Fruit fly (Drosophila melanogaster) whole organism, prepupa: Measurements from ENCODE around the gene bond.
A peak's percentile ranks its signal among the peaks of the same experiment; 100 is the strongest.

Source experiments
- Blimp-1 ChIP-seq: fragments of 200-800 bp; sonication (Bioruptor generic); optimal IDR thresholded peaks from 3 replicates; lab custom pipeline; 2017; ENCODE audit warnings: missing biosample characterization, missing genetic modification characterization, mild to moderate bottlenecking, moderate library complexity, missing genetic modification reagents
- CG10631 ChIP-seq: fragments of 200-800 bp; sonication (Bioruptor generic); optimal IDR thresholded peaks from 2 replicates; lab custom pipeline; 2016; ENCODE audit warnings: missing biosample characterization, missing genetic modification characterization
- CG10669 ChIP-seq: fragments of 200-800 bp; sonication (Bioruptor generic); optimal IDR thresholded peaks from 3 replicates; lab custom pipeline; 2018; ENCODE audit warnings: missing biosample characterization, mild to moderate bottlenecking, missing genetic modification characterization, moderate library complexity
- CG11294 ChIP-seq: fragments of 200-800 bp; sonication (Bioruptor generic); IDR thresholded peaks from 2 replicates; pipeline ENCODE4 v1.3.6; 2022; ENCODE audit warnings: missing biosample characterization, missing genetic modification characterization
- CG15336 ChIP-seq: fragments of 200-800 bp; sonication (Bioruptor generic); IDR thresholded peaks from 2 replicates; pipeline ENCODE4 v1.3.6; 2022; ENCODE audit warnings: missing biosample characterization, missing genetic modification characterization
- CG1621 ChIP-seq: fragments of 200-800 bp; sonication (Bioruptor generic); optimal IDR thresholded peaks from 3 replicates; lab custom pipeline; 2018; ENCODE audit warnings: missing biosample characterization, mild to moderate bottlenecking, missing genetic modification characterization
- CG16779 ChIP-seq: fragments of 200-800 bp; sonication (Bioruptor generic); optimal IDR thresholded peaks from 3 replicates; lab custom pipeline; 2017; ENCODE audit warnings: missing biosample characterization, mild to moderate bottlenecking, missing genetic modification characterization
- CG3032 ChIP-seq: fragments of 200-800 bp; optimal IDR thresholded peaks from 2 replicates; lab custom pipeline; 2019; ENCODE audit warnings: missing biosample characterization, mild to moderate bottlenecking, missing genetic modification characterization, moderate library complexity
- CG34406 ChIP-seq: fragments of 200-800 bp; sonication (Bioruptor generic); optimal IDR thresholded peaks from 3 replicates; lab custom pipeline; 2016; ENCODE audit warnings: missing biosample characterization, missing genetic modification characterization
- CG3919 ChIP-seq: fragments of 200-800 bp; sonication (Bioruptor generic); optimal IDR thresholded peaks from 3 replicates; lab custom pipeline; 2016; ENCODE audit warnings: missing biosample characterization, missing genetic modification characterization
- CG4318 ChIP-seq: fragments of 200-800 bp; sonication (Bioruptor generic); optimal IDR thresholded peaks from 3 replicates; lab custom pipeline; 2017; ENCODE audit warnings: missing biosample characterization, mild to moderate bottlenecking, missing genetic modification characterization
- CG6163 ChIP-seq: fragments of 200-800 bp; sonication (Bioruptor generic); IDR thresholded peaks from 3 replicates; pipeline ENCODE4 v1.3.6; 2022; ENCODE audit warnings: missing biosample characterization, missing genetic modification characterization
- CG6276 ChIP-seq: fragments of 200-800 bp; sonication (Bioruptor generic); optimal IDR thresholded peaks from 2 replicates; lab custom pipeline; 2017; ENCODE audit warnings: missing biosample characterization, mild to moderate bottlenecking, missing genetic modification characterization
- CG6808 ChIP-seq: fragments of 200-800 bp; sonication (Bioruptor generic); optimal IDR thresholded peaks from 3 replicates; lab custom pipeline; 2017; ENCODE audit warnings: missing biosample characterization, missing genetic modification characterization, mild to moderate bottlenecking, moderate library complexity, missing genetic modification reagents
- CG6854 ChIP-seq: fragments of 200-800 bp; sonication (Bioruptor generic); optimal IDR thresholded peaks from 2 replicates; lab custom pipeline; 2017; ENCODE audit warnings: missing biosample characterization, mild to moderate bottlenecking, missing genetic modification characterization
- CG7368 ChIP-seq: fragments of 200-800 bp; sonication (Bioruptor generic); optimal IDR thresholded peaks from 3 replicates; lab custom pipeline; 2016; ENCODE audit warnings: missing biosample characterization, missing genetic modification characterization
- CG8119 ChIP-seq: fragments of 200-800 bp; sonication (Bioruptor generic); IDR thresholded peaks from 3 replicates; pipeline ENCODE4 v1.3.6; 2022; ENCODE audit warnings: missing biosample characterization, missing genetic modification characterization
- CG8319 ChIP-seq: fragments of 200-800 bp; sonication (Bioruptor generic); optimal IDR thresholded peaks from 3 replicates; lab custom pipeline; 2016; ENCODE audit warnings: missing biosample characterization, missing genetic modification characterization
- CG9139 ChIP-seq: fragments of 200-800 bp; sonication (Bioruptor generic); optimal IDR thresholded peaks from 3 replicates; lab custom pipeline; 2017; ENCODE audit warnings: missing biosample characterization, mild to moderate bottlenecking, missing genetic modification characterization
- Eip75B ChIP-seq: fragments of 200-800 bp; sonication (Bioruptor generic); optimal IDR thresholded peaks from 3 replicates; lab custom pipeline; 2016; ENCODE audit warnings: missing biosample characterization, missing genetic modification characterization
- Eip78C ChIP-seq: fragments of 200-800 bp; sonication (Bioruptor generic); peaks from one replicate; lab custom pipeline; 2016; ENCODE audit warnings: missing biosample characterization, missing genetic modification characterization
- Ets96B ChIP-seq: fragments of 200-800 bp; optimal IDR thresholded peaks from 2 replicates; lab custom pipeline; 2019; ENCODE audit warnings: missing biosample characterization, mild to moderate bottlenecking, missing genetic modification characterization, moderate library complexity
- Hr38 ChIP-seq: sonication (Bioruptor generic); optimal IDR thresholded peaks from 2 replicates; lab custom pipeline; 2016; ENCODE audit warnings: missing biosample characterization, missing genetic modification characterization
- Met ChIP-seq: fragments of 200-800 bp; sonication (Bioruptor generic); optimal IDR thresholded peaks from 3 replicates; lab custom pipeline; 2016; ENCODE audit warnings: missing biosample characterization, missing genetic modification characterization
- OdsH ChIP-seq: fragments of 200-800 bp; sonication (Bioruptor generic); optimal IDR thresholded peaks from 3 replicates; lab custom pipeline; 2016; ENCODE audit warnings: missing biosample characterization, missing genetic modification characterization
- Smox ChIP-seq: fragments of 200-800 bp; sonication (Bioruptor generic); optimal IDR thresholded peaks from 3 replicates; lab custom pipeline; 2016; ENCODE audit warnings: missing biosample characterization, missing genetic modification characterization
- Sox14 ChIP-seq: fragments of 200-800 bp; sonication (Bioruptor generic); optimal IDR thresholded peaks from 3 replicates; lab custom pipeline; 2016; ENCODE audit warnings: missing biosample characterization, missing genetic modification characterization
- achi ChIP-seq: fragments of 200-800 bp; sonication (Bioruptor generic); optimal IDR thresholded peaks from 3 replicates; lab custom pipeline; 2016; ENCODE audit warnings: missing biosample characterization, missing genetic modification characterization
- acj6 ChIP-seq: fragments of 200-800 bp; sonication (Bioruptor generic); optimal IDR thresholded peaks from 3 replicates; lab custom pipeline; 2016; ENCODE audit warnings: missing biosample characterization, missing genetic modification characterization
- cyc ChIP-seq: fragments of 200-800 bp; sonication (Bioruptor generic); optimal IDR thresholded peaks from 3 replicates; lab custom pipeline; 2016; ENCODE audit warnings: missing biosample characterization, missing genetic modification characterization
- dac ChIP-seq: fragments of 200-800 bp; sonication (Bioruptor generic); optimal IDR thresholded peaks from 2 replicates; lab custom pipeline; 2017; ENCODE audit warnings: missing biosample characterization, mild to moderate bottlenecking, missing genetic modification characterization
- eg ChIP-seq: fragments of 200-800 bp; sonication (Bioruptor generic); IDR thresholded peaks from 3 replicates; pipeline ENCODE4 v1.3.6; 2022; ENCODE audit warnings: missing biosample characterization, missing genetic modification characterization
- esn ChIP-seq: fragments of 200-800 bp; sonication (Bioruptor generic); optimal IDR thresholded peaks from 2 replicates; lab custom pipeline; 2016; ENCODE audit warnings: missing biosample characterization, mild to moderate bottlenecking, missing genetic modification characterization, moderate library complexity
- fd59A ChIP-seq: fragments of 200-800 bp; sonication (Bioruptor generic); optimal IDR thresholded peaks from 2 replicates; lab custom pipeline; 2017; ENCODE audit warnings: missing biosample characterization, mild to moderate bottlenecking, missing genetic modification characterization, missing genetic modification reagents
- fkh ChIP-seq: fragments of 200-800 bp; sonication (Bioruptor generic); optimal IDR thresholded peaks from 3 replicates; lab custom pipeline; 2017; ENCODE audit warnings: missing biosample characterization, mild to moderate bottlenecking, missing genetic modification characterization, moderate library complexity
- net ChIP-seq: fragments of 200-800 bp; sonication (Bioruptor generic); optimal IDR thresholded peaks from 3 replicates; lab custom pipeline; 2016; ENCODE audit warnings: missing biosample characterization, missing genetic modification characterization
- pdm3 ChIP-seq: fragments of 200-800 bp; sonication (Bioruptor generic); optimal IDR thresholded peaks from 3 replicates; lab custom pipeline; 2016; ENCODE audit warnings: missing biosample characterization, missing genetic modification characterization
- salr ChIP-seq, 2 experiments: fragments of 200-800 bp; sonication (Bioruptor generic); optimal IDR thresholded peaks; 3 replicates each; lab custom pipeline; 2016 to 2018; ENCODE audit warnings: missing biosample characterization in 2 of 2, missing genetic modification characterization in 2 of 2, mild to moderate bottlenecking in 1 of 2
- svp ChIP-seq: fragments of 200-800 bp; sonication (Bioruptor generic); peaks from one replicate; lab custom pipeline; 2016; ENCODE audit warnings: missing biosample characterization, missing genetic modification characterization
- topi ChIP-seq: fragments of 200-800 bp; sonication (Bioruptor generic); optimal IDR thresholded peaks from 3 replicates; lab custom pipeline; 2016; ENCODE audit warnings: missing biosample characterization, missing genetic modification characterization
- vri ChIP-seq: fragments of 200-800 bp; sonication (Bioruptor generic); optimal IDR thresholded peaks from 3 replicates; lab custom pipeline; 2016; ENCODE audit warnings: missing biosample characterization, mild to moderate bottlenecking, missing genetic modification characterization

bond gene

dm6 chr3R:22526353-22526907 lies 24.1 kb upstream of the bond start (continued):
- TF ChIP-seq topi (GFP tag; lab: Kevin White, UChicago), result peak; percentile 20
- peak; percentile 37 for TF ChIP-seq Met (GFP tag; lab: Kevin White, UChicago)
- peak; percentile 21 for TF ChIP-seq fd59A (GFP tag; lab: Kevin White, UChicago)
- peak; percentile 33 for TF ChIP-seq acj6 (GFP tag; lab: Kevin White, UChicago)
- TF ChIP-seq CG6808 (GFP tag; lab: Kevin White, UChicago), result peak; percentile 8
- TF ChIP-seq CG10669 (GFP tag; lab: Kevin White, UChicago), result peak; percentile 34
- no peak for TF ChIP-seq CG8119 (GFP tag; lab: Robert Waterston, UW)
- TF ChIP-seq CG1621, result peak; percentile 8

- no peak for TF ChIP-seq cyc (GFP tag; lab: Kevin White, UChicago)
- TF ChIP-seq vri (GFP tag; lab: Kevin White, UChicago), result peak; percentile 62
These were observed 23.3 kb upstream of the bond start for dm6 chr3R:22527192-22527591.

- peak; percentile 42 for TF ChIP-seq fkh (GFP tag; lab: Kevin White, UChicago)
- no peak for TF ChIP-seq salr (GFP tag; optimal IDR thresholded peaks at IDR 0.05; lab: Kevin White, UChicago)
- no peak for TF ChIP-seq Smox (GFP tag; lab: Kevin White, UChicago)
- TF ChIP-seq CG9139 (GFP tag; lab: Kevin White, UChicago), result peak; percentile 4
- TF ChIP-seq Eip78C (GFP tag; lab: Kevin White, UChicago), result peak; percentile 70
- no peak for TF ChIP-seq OdsH (GFP tag; lab: Kevin White, UChicago)
- peak; percentile 7 for TF ChIP-seq CG6808 (GFP tag; lab: Kevin White, UChicago)
- TF ChIP-seq CG6163 (GFP tag; lab: Robert Waterston, UW), result peak; percentile 42; the same call in 1 of the 3 replicates
These were observed 22.8 kb upstream of the bond start for dm6 chr3R:22527636-22528148.

- peak; percentile 20 for TF ChIP-seq CG6854 (GFP tag; lab: Kevin White, UChicago)
- peak; percentile 3 for TF ChIP-seq net
- TF ChIP-seq Hr38, result no peak
- no peak for TF ChIP-seq Sox14 (GFP tag; lab: Kevin White, UChicago)
- TF ChIP-seq CG10631 (GFP tag; lab: Kevin White, UChicago), result no peak
- no peak for TF ChIP-seq pdm3 (GFP tag; lab: Kevin White, UChicago)
- no peak for TF ChIP-seq dac
- peak; percentile 62; the same call in 1 of the 3 replicates for TF ChIP-seq CG6163 (GFP tag; lab: Robert Waterston, UW)
- no peak for TF ChIP-seq CG8319 (GFP tag; lab: Kevin White, UChicago)
- peak; percentile 8 for TF ChIP-seq Eip75B
- peak; percentile 5 for TF ChIP-seq esn (GFP tag; lab: Kevin White, UChicago)
- TF ChIP-seq CG11294 (GFP tag; lab: Robert Waterston, UW), result no peak
- TF ChIP-seq CG3032 (tag; lab: Kevin White, UChicago), result no peak
- TF ChIP-seq acj6 (GFP tag; lab: Kevin White, UChicago), result no peak
- TF ChIP-seq CG4318 (GFP tag; lab: Kevin White, UChicago), result no peak
- peak; percentile 18 for TF ChIP-seq CG3919 (GFP tag; lab: Kevin White, UChicago)
- TF ChIP-seq CG15336 (GFP tag; lab: Robert Waterston, UW), result no peak; the same call in 1 of the 2 replicates
- TF ChIP-seq CG8119 (GFP tag; lab: Robert Waterston, UW), result peak; percentile 65
- TF ChIP-seq CG9139 (GFP tag; lab: Kevin White, UChicago), result no peak
- no peak for TF ChIP-seq cyc (GFP tag; lab: Kevin White, UChicago)
- TF ChIP-seq Blimp-1, result peak; percentile 27
- peak; percentile 34 for TF ChIP-seq achi (GFP tag; lab: Kevin White, UChicago)
- peak; percentile 69 for TF ChIP-seq svp (GFP tag; lab: Kevin White, UChicago)
- peak; percentile 37 for TF ChIP-seq CG16779 (tag; lab: Kevin White, UChicago)
- TF ChIP-seq topi (GFP tag; lab: Kevin White, UChicago), result no peak
- TF ChIP-seq Eip78C (GFP tag; lab: Kevin White, UChicago), result peak; percentile 54
- TF ChIP-seq eg (GFP tag; lab: Robert Waterston, UW), result peak; percentile 51; the same call in 2 of the 3 replicates
- peak; percentile 1 for TF ChIP-seq CG34406
- TF ChIP-seq Ets96B (tag; lab: Kevin White, UChicago), result no peak
- TF ChIP-seq CG7368 (GFP tag; lab: Kevin White, UChicago), result no peak
- TF ChIP-seq CG6276, result peak; percentile 43
- TF ChIP-seq CG6808 (GFP tag; lab: Kevin White, UChicago), result no peak
These were observed 22.0 kb upstream of the bond start, which contains the start of gene CG5346 for dm6 chr3R:22528264-22529158. CG5346 (minus strand) TSS chr3R:22528663.
